Fruit fly (Drosophila melanogaster) whole organism, wandering third instar larva: ENCODE data around the gene CG17768.
A peak's percentile ranks its signal among the peaks of the same experiment; 100 is the strongest.

Experiments
- Abd-B ChIP-seq: fragments of >200 bp; optimal IDR thresholded peaks from 2 replicates; lab custom pipeline; 2017; ENCODE audit warnings: missing biosample characterization, missing genetic modification characterization
- CG32264 ChIP-seq: fragments of 200-800 bp; sonication (Bioruptor generic); optimal IDR thresholded peaks from 2 replicates; lab custom pipeline; 2016; ENCODE audit warnings: missing biosample characterization, missing genetic modification characterization
- CG9705 ChIP-seq: fragments of 200-800 bp; sonication (Bioruptor generic); optimal IDR thresholded peaks from 2 replicates; lab custom pipeline; 2018; ENCODE audit warnings: missing biosample characterization, mild to moderate bottlenecking, missing genetic modification characterization
- CrebA ChIP-seq: fragments of 200-800 bp; sonication (Bioruptor generic); optimal IDR thresholded peaks from 2 replicates; lab custom pipeline; 2016; ENCODE audit warnings: missing biosample characterization, mild to moderate bottlenecking, missing genetic modification characterization, borderline replicate concordance
- Dfd ChIP-seq: fragments of >200 bp; optimal IDR thresholded peaks from 2 replicates; lab custom pipeline; 2017; ENCODE audit warnings: missing biosample characterization, missing genetic modification characterization
- Dif ChIP-seq: fragments of 200-275, 200-300 bp; sonication (Bioruptor generic); optimal IDR thresholded peaks from 2 replicates; lab custom pipeline; 2018; ENCODE audit warnings: missing biosample characterization, missing genetic modification characterization; ENCODE audit not compliant: partially characterized antibody
- GATAd ChIP-seq: sonication (Bioruptor generic); optimal IDR thresholded peaks from 2 replicates; lab custom pipeline; 2016; ENCODE audit warnings: missing biosample characterization, missing genetic modification characterization
- HLH106 ChIP-seq: fragments of 200-800 bp; optimal IDR thresholded peaks from 3 replicates; lab custom pipeline; 2019; ENCODE audit warnings: missing biosample characterization, mild to moderate bottlenecking, missing genetic modification characterization, moderate library complexity
- Hnf4 ChIP-seq: fragments of 200-800 bp; sonication (Bioruptor generic); optimal IDR thresholded peaks from 2 replicates; lab custom pipeline; 2016; ENCODE audit warnings: missing biosample characterization, mild to moderate bottlenecking, missing genetic modification characterization
- Hr78 ChIP-seq: fragments of >200 bp; optimal IDR thresholded peaks from 2 replicates; lab custom pipeline; 2017; ENCODE audit warnings: missing biosample characterization, missing genetic modification characterization
- Hr83 ChIP-seq: fragments of 200-300 bp; sonication (Bioruptor generic); optimal IDR thresholded peaks from 2 replicates; lab custom pipeline; 2016; ENCODE audit warnings: missing biosample characterization, mild to moderate bottlenecking, missing genetic modification characterization, moderate library complexity; ENCODE audit not compliant: poor library complexity, severe bottlenecking
- Jra ChIP-seq: sonication (Bioruptor generic); optimal IDR thresholded peaks from 2 replicates; lab custom pipeline; 2016; ENCODE audit warnings: missing biosample characterization, missing genetic modification characterization
- Mio ChIP-seq: sonication (Bioruptor generic); optimal IDR thresholded peaks from 2 replicates; lab custom pipeline; 2016; ENCODE audit warnings: missing biosample characterization, missing genetic modification characterization
- Myc ChIP-seq: fragments of >200 bp; optimal IDR thresholded peaks from 2 replicates; lab custom pipeline; 2017
- N ChIP-seq: fragments of >200 bp; optimal IDR thresholded peaks from 2 replicates; lab custom pipeline; 2018; ENCODE audit warnings: missing biosample characterization, missing external identifiers, missing genetic modification characterization
- OdsH ChIP-seq: fragments of 200-800 bp; sonication (Bioruptor generic); optimal IDR thresholded peaks from 2 replicates; lab custom pipeline; 2016; ENCODE audit warnings: missing biosample characterization, mild to moderate bottlenecking, missing genetic modification characterization
- Rel ChIP-seq, 2 experiments: fragments of 200-800 bp; sonication (Bioruptor generic) in 1 of 2; optimal IDR thresholded peaks; 2 replicates in 1 of 2; 3 replicates in 1 of 2; lab custom pipeline; 2016 to 2019; ENCODE audit warnings: mild to moderate bottlenecking in 2 of 2, missing biosample characterization in 2 of 2, missing genetic modification characterization in 2 of 2, moderate library complexity in 1 of 2
- Sp1 ChIP-seq: fragments of 200-800 bp; sonication (Bioruptor generic); optimal IDR thresholded peaks from 3 replicates; lab custom pipeline; 2019; ENCODE audit warnings: missing biosample characterization, mild to moderate bottlenecking, missing genetic modification characterization, moderate library complexity
- Vsx2 ChIP-seq: fragments of 200-300, 225-300 bp; sonication (Bioruptor generic); optimal IDR thresholded peaks from 2 replicates; lab custom pipeline; 2018; ENCODE audit warnings: missing biosample characterization, missing genetic modification characterization; ENCODE audit not compliant: partially characterized antibody
- br ChIP-seq: fragments of 200-800 bp; sonication (Bioruptor generic); optimal IDR thresholded peaks from 2 replicates; lab custom pipeline; 2016; ENCODE audit warnings: missing biosample characterization, missing genetic modification characterization
- brk ChIP-seq: fragments of 200-800 bp; sonication (Bioruptor generic); optimal IDR thresholded peaks from 2 replicates; lab custom pipeline; 2016; ENCODE audit warnings: missing biosample characterization, mild to moderate bottlenecking, missing genetic modification characterization
- dl ChIP-seq, 2 experiments: fragments of 175-275, 200-275 bp in 1 of 2; fragments of 200-275 bp in 1 of 2; sonication (Bioruptor generic); optimal IDR thresholded peaks; lab custom pipeline; 2018; ENCODE audit warnings: mild to moderate bottlenecking in 2 of 2, missing biosample characterization in 2 of 2, missing genetic modification characterization in 2 of 2, moderate library complexity in 2 of 2; ENCODE audit not compliant: partially characterized antibody in 2 of 2, insufficient read depth in 1 of 2
- dmrt93B ChIP-seq: fragments of 200-800 bp; sonication (Bioruptor generic); optimal IDR thresholded peaks from 2 replicates; lab custom pipeline; 2018; ENCODE audit warnings: missing biosample characterization, mild to moderate bottlenecking, missing genetic modification characterization
- dsf ChIP-seq: sonication (Bioruptor generic); optimal IDR thresholded peaks from 2 replicates; lab custom pipeline; 2016; ENCODE audit warnings: missing biosample characterization, missing genetic modification characterization, borderline replicate concordance
- ey ChIP-seq: fragments of 200-800 bp; sonication (Bioruptor generic); optimal IDR thresholded peaks from 2 replicates; lab custom pipeline; 2016; ENCODE audit warnings: missing biosample characterization, missing genetic modification characterization
- foxo ChIP-seq, 2 experiments: fragments of 200-800 bp; sonication (Bioruptor generic); optimal IDR thresholded peaks; 2 replicates in 1 of 2; 3 replicates in 1 of 2; lab custom pipeline; 2016 to 2017; ENCODE audit warnings: missing biosample characterization in 2 of 2, missing genetic modification characterization in 2 of 2
- fru ChIP-seq: fragments of 200-800 bp; sonication (Bioruptor generic); optimal IDR thresholded peaks from 3 replicates; lab custom pipeline; 2016; ENCODE audit warnings: missing biosample characterization, mild to moderate bottlenecking, missing genetic modification characterization
- h ChIP-seq: fragments of 200-800 bp; sonication (Bioruptor generic); optimal IDR thresholded peaks from 3 replicates; lab custom pipeline; 2016; ENCODE audit warnings: missing biosample characterization, mild to moderate bottlenecking, missing genetic modification characterization
- jim ChIP-seq: fragments of 175-275, 200-325 bp; sonication (Bioruptor generic); optimal IDR thresholded peaks from 2 replicates; lab custom pipeline; 2016; ENCODE audit warnings: missing biosample characterization, mild to moderate bottlenecking, missing genetic modification characterization
- lola ChIP-seq: fragments of >200 bp; optimal IDR thresholded peaks from 2 replicates; lab custom pipeline; 2017; ENCODE audit warnings: missing biosample characterization, missing genetic modification characterization
- pan ChIP-seq: fragments of >200 bp; optimal IDR thresholded peaks from 2 replicates; lab custom pipeline; 2017
- psq ChIP-seq: fragments of 200-800 bp; sonication (Bioruptor generic); optimal IDR thresholded peaks from 3 replicates; lab custom pipeline; 2017; ENCODE audit warnings: missing biosample characterization, mild to moderate bottlenecking, missing genetic modification characterization, moderate library complexity
- rgr ChIP-seq: fragments of 200-800 bp; sonication (Bioruptor generic); optimal IDR thresholded peaks from 3 replicates; lab custom pipeline; 2016; ENCODE audit warnings: missing biosample characterization, mild to moderate bottlenecking, missing genetic modification characterization
- sage ChIP-seq: fragments of 200-800 bp; sonication (Bioruptor generic); optimal IDR thresholded peaks from 2 replicates; lab custom pipeline; 2016; ENCODE audit warnings: missing biosample characterization, mild to moderate bottlenecking, missing genetic modification characterization
- sv ChIP-seq: fragments of 200-800 bp; sonication (Bioruptor generic); optimal IDR thresholded peaks from 3 replicates; lab custom pipeline; 2016; ENCODE audit warnings: missing biosample characterization, missing genetic modification characterization
- tai ChIP-seq: sonication (Bioruptor generic); optimal IDR thresholded peaks from 2 replicates; lab custom pipeline; 2016; ENCODE audit warnings: missing biosample characterization, missing genetic modification characterization
- usp ChIP-seq: fragments of >200 bp; optimal IDR thresholded peaks from 2 replicates; lab custom pipeline; 2017; ENCODE audit warnings: missing biosample characterization, missing genetic modification characterization
- woc ChIP-seq: sonication (Bioruptor generic); optimal IDR thresholded peaks from 2 replicates; lab custom pipeline; 2016; ENCODE audit warnings: missing biosample characterization, mild to moderate bottlenecking, missing genetic modification characterization

The CG17768 gene

DNA sequence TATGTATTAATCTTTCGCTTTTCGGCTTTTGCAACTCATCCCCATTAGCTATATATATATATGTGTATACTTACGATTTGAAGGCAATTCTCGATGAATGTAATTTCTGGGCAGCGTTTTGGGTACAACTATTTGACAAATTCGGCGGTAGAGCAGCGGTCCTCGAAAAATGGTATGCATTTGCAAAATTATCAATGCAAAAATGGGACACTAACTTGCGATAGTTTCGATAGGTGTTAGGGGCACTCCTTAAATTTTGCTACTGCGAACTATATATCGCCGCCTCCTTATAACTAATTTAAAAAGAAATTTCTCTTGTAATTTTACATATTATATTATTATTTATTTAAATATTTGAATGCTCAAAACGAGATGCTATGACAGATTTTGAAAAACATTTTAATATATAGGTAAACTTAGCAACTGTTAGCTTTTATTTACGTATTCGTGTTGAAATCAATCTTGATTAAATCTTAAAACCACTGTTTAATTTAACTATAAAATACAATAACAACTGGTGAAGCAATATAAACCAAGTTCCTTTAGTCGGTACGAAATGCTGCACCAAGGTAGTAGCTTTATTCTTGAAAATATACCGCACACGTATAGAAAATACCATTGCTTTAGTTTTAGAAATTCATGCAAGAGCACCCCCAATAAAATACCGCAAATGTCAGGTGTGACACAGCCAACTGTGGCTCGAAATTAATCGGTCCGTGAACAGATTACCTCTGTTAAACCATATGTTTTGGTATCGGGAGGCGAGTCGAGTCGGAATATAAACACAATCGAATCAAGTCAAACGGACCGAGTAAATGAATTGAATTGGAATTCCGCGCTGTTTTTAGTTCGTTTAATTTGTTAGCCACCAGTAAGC lies 8.5 kb upstream of the CG17768 start, which contains the start of the genes CG5355 and Klp31E:
CG5355 (minus strand) TSS at position 213 of the 877 bp plus-strand sequence.
Klp31E (plus strand) TSS at position 767 of the 877 bp plus-strand sequence.
- TF ChIP-seq Rel (GFP tag; optimal IDR thresholded peaks at IDR 0.05; lab: Kevin White, UChicago) (no peak), Rel (tag; optimal IDR thresholded peaks at IDR 0.05; lab: Kevin White, UChicago) (no peak), CG9705 (GFP tag; lab: Kevin White, UChicago) (peak; percentile 44), Hr83 (peak; percentile 49), br (GFP tag; lab: Kevin White, UChicago) (no peak), Jra (GFP tag; lab: Kevin White, UChicago) (no peak), usp (GFP tag; lab: Kevin White, UChicago) (no peak), Dfd (no peak), sage (no peak), GATAd (GFP tag; lab: Kevin White, UChicago) (no peak), brk (GFP tag; lab: Kevin White, UChicago) (no peak), Sp1 (GFP tag; lab: Kevin White, UChicago) (peak; percentile 61), CrebA (GFP tag; lab: Kevin White, UChicago) (no peak), woc (GFP tag; lab: Kevin White, UChicago) (peak; percentile 53), Vsx2 (GFP tag; lab: Kevin White, UChicago) (no peak), dl (GFP tag; optimal IDR thresholded peaks at IDR 0.05; lab: Kevin White, UChicago; ENCODE audit: insufficient read depth in 1 of 2, partially characterized antibody in 2 of 2) (no peak), Abd-B (no peak), foxo (GFP tag; optimal IDR thresholded peaks at IDR 0.05; lab: Kevin White, UChicago) (no peak), Myc (lab: Kevin White, UChicago) (no peak), psq (peak; percentile 63), Hr78 (GFP tag; lab: Kevin White, UChicago) (no peak), N (GFP tag; lab: Kevin White, UChicago) (no peak), CG32264 (peak; percentile 28), fru (GFP tag; lab: Kevin White, UChicago) (no peak), lola (GFP tag; lab: Kevin White, UChicago) (no peak), rgr (GFP tag; lab: Kevin White, UChicago) (no peak), pan (lab: Kevin White, UChicago) (no peak), Dif (GFP tag; lab: Kevin White, UChicago) (no peak), sv (no peak), h (GFP tag; lab: Kevin White, UChicago) (no peak), HLH106 (tag; lab: Kevin White, UChicago) (peak; percentile 75), Hnf4 (GFP tag; lab: Kevin White, UChicago) (peak; percentile 21), dsf (no peak), OdsH (GFP tag; lab: Kevin White, UChicago) (peak; percentile 5), tai (peak; percentile 5), ey (GFP tag; lab: Kevin White, UChicago) (peak; percentile 41), dmrt93B (GFP tag; lab: Kevin White, UChicago) (no peak), Mio (GFP tag; lab: Kevin White, UChicago) (no peak), jim (GFP tag; lab: Kevin White, UChicago) (no peak)

DNA sequence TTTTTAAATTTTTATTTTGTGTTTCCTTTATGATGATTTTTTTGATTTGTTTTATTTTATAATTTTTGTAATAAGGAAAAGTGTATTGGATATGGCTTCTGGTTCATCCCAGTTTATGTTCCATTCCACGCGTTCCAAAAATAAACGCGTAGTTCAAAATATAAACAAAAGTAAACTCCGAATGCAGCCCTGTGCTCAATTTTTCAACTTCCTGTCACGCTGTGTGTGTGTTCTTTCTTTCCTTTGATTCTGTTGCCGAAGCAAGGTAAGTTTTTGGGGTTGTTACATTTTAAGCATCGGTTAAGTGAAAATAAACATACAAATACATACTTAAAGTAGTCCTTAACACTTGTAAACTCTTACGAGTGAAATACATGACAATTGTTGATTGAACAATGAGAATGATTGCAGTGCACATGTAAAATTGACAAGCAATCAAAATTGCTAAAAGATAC lies 3.1 kb upstream of the CG17768 start, which contains the start of the genes Ip259 and RpS27A:
Ip259 (plus strand) TSS at position 231 of the 455 bp plus-strand sequence.
RpS27A (plus strand) TSS at position 231 of the 455 bp plus-strand sequence.
- TF ChIP-seq Hr83 (peak; percentile 86), Dfd (no peak), Vsx2 (GFP tag; lab: Kevin White, UChicago) (no peak), lola (GFP tag; lab: Kevin White, UChicago) (no peak), CrebA (GFP tag; lab: Kevin White, UChicago) (no peak), Mio (GFP tag; lab: Kevin White, UChicago) (peak; percentile 24), pan (lab: Kevin White, UChicago) (no peak), Sp1 (GFP tag; lab: Kevin White, UChicago) (peak; percentile 79), dmrt93B (GFP tag; lab: Kevin White, UChicago) (no peak), fru (GFP tag; lab: Kevin White, UChicago) (no peak), br (GFP tag; lab: Kevin White, UChicago) (no peak), psq (peak; percentile 38), CG32264 (peak; percentile 55), sage (peak; percentile 39), dsf (peak; percentile 26), foxo (GFP tag; optimal IDR thresholded peaks at IDR 0.05; lab: Kevin White, UChicago) (peak in 1 of 2 experiments; percentile 2), GATAd (GFP tag; lab: Kevin White, UChicago) (no peak), tai (peak; percentile 66), brk (GFP tag; lab: Kevin White, UChicago) (peak; percentile 22), sv (no peak), HLH106 (tag; lab: Kevin White, UChicago) (peak; percentile 68), Dif (GFP tag; lab: Kevin White, UChicago) (peak; percentile 39), usp (GFP tag; lab: Kevin White, UChicago) (no peak), woc (GFP tag; lab: Kevin White, UChicago) (peak; percentile 84), CG9705 (GFP tag; lab: Kevin White, UChicago) (peak; percentile 81), jim (GFP tag; lab: Kevin White, UChicago) (no peak), Rel (GFP tag; optimal IDR thresholded peaks at IDR 0.05; lab: Kevin White, UChicago) (no peak), Rel (tag; optimal IDR thresholded peaks at IDR 0.05; lab: Kevin White, UChicago) (no peak), Jra (GFP tag; lab: Kevin White, UChicago) (peak; percentile 38), Hnf4 (GFP tag; lab: Kevin White, UChicago) (peak; percentile 64), rgr (GFP tag; lab: Kevin White, UChicago) (peak; percentile 83), Myc (lab: Kevin White, UChicago) (peak; percentile 70), ey (GFP tag; lab: Kevin White, UChicago) (peak; percentile 37), h (GFP tag; lab: Kevin White, UChicago) (no peak), dl (GFP tag; optimal IDR thresholded peaks at IDR 0.05; lab: Kevin White, UChicago; ENCODE audit: insufficient read depth in 1 of 2, partially characterized antibody in 2 of 2) (no peak), Abd-B (no peak), N (GFP tag; lab: Kevin White, UChicago) (peak; percentile 53), Hr78 (GFP tag; lab: Kevin White, UChicago) (no peak), OdsH (GFP tag; lab: Kevin White, UChicago) (peak; percentile 62)
